Worm (Caenorhabditis elegans): Measurements from ENCODE around the gene D1086.6.

ce11 chrV:14098519-14098918, 18.9 kb downstream of the D1086.6 start, which contains the start of the genes D1086.2 and D1086.1:
- TF ChIP-seq ztf-11 (tag; optimal IDR thresholded peaks at IDR 0.05) (no peak), unc-62 (GFP tag; optimal IDR thresholded peaks at IDR 0.05) (no peak), nhr-28 (tag; optimal IDR thresholded peaks at IDR 0.05) (no peak), pha-4 (tag; optimal IDR thresholded peaks at IDR 0.05) (no peak), unc-39 (tag; optimal IDR thresholded peaks at IDR 0.05) (no peak), lsy-2 (tag; optimal IDR thresholded peaks at IDR 0.05) (no peak), zip-8 (tag; optimal IDR thresholded peaks at IDR 0.05) (no peak)
